Fruit fly (Drosophila melanogaster): ENCODE measurements around the gene CG31248.

Gene CG31248

dm6 chr3R:7081972-7082371 lies 47.1 kb upstream of the CG31248 start, which contains the start of gene Dpck (continued):
- TF ChIP-seq CG8319 (GFP tag; optimal IDR thresholded peaks at IDR 0.05) (no peak), CG34406 (GFP tag; optimal IDR thresholded peaks at IDR 0.05) (peak; percentile 14), Lpt (GFP tag; optimal IDR thresholded peaks at IDR 0.05) (no peak), CG6854 (GFP tag; optimal IDR thresholded peaks at IDR 0.05) (no peak), CG6792 (GFP tag; optimal IDR thresholded peaks at IDR 0.05) (peak; percentile 27), CG32006 (GFP tag; optimal IDR thresholded peaks at IDR 0.05) (peak; percentile 25), ss (GFP tag; optimal IDR thresholded peaks at IDR 0.05) (peak; percentile 29 to 50), fd85E (GFP tag; optimal IDR thresholded peaks at IDR 0.05) (no peak), CG6808 (GFP tag; optimal IDR thresholded peaks at IDR 0.05) (peak; percentile 33), eg (GFP tag; IDR thresholded peaks at IDR 0.05) (peak; percentile 63), spab (GFP tag; optimal IDR thresholded peaks at IDR 0.05) (peak; percentile 33), esn (GFP tag; optimal IDR thresholded peaks at IDR 0.05) (peak; percentile 41), Gug (GFP tag; IDR thresholded peaks at IDR 0.05) (no peak), dac (GFP tag; optimal IDR thresholded peaks at IDR 0.05) (no peak), Blimp-1 (GFP tag; optimal IDR thresholded peaks at IDR 0.05) (no peak), CG11294 (GFP tag; IDR thresholded peaks at IDR 0.05) (no peak), CG3919 (GFP tag; optimal IDR thresholded peaks at IDR 0.05) (peak; percentile 51), CG15336 (GFP tag; IDR thresholded peaks at IDR 0.05) (peak; percentile 35; the same call in 1 of the 2 replicates), CG7368 (GFP tag; optimal IDR thresholded peaks at IDR 0.05) (no peak), CG11762 (GFP tag; optimal IDR thresholded peaks at IDR 0.05; ENCODE audit: insufficient read depth) (no peak), CG11902 (GFP tag; optimal IDR thresholded peaks at IDR 0.05) (peak; percentile 3), Sox15 (GFP tag; optimal IDR thresholded peaks at IDR 0.05) (no peak), dsx (GFP tag; optimal IDR thresholded peaks at IDR 0.05; ENCODE audit: poor library complexity, severe bottlenecking) (peak; percentile 40), CG31627 (GFP tag; optimal IDR thresholded peaks at IDR 0.05) (peak; percentile 45), acj6 (GFP tag; optimal IDR thresholded peaks at IDR 0.05) (peak; percentile 47)

- TF ChIP-seq Gug (GFP tag; IDR thresholded peaks at IDR 0.05) (no peak), svp (GFP tag) (peak; percentile 88), CG6808 (GFP tag; optimal IDR thresholded peaks at IDR 0.05) (no peak), fkh (GFP tag; optimal IDR thresholded peaks at IDR 0.05) (no peak)
Measured at dm6 chr3R:7083750-7084149, 45.4 kb upstream of the CG31248 start.

dm6 chr3R:7085455-7085854 lies 43.7 kb upstream of the CG31248 start:
- TF ChIP-seq CG16779 (tag; optimal IDR thresholded peaks at IDR 0.05) (no peak), Gug (GFP tag; IDR thresholded peaks at IDR 0.05) (no peak), Sox14 (GFP tag; optimal IDR thresholded peaks at IDR 0.05) (peak; percentile 21)

- TF ChIP-seq svp (GFP tag) (peak; percentile 42), CG11294 (GFP tag; IDR thresholded peaks at IDR 0.05) (no peak), ss (GFP tag; optimal IDR thresholded peaks at IDR 0.05) (no peak), Eip78C (GFP tag) (no peak)
Measured at dm6 chr3R:7085983-7086376, 43.1 kb upstream of the CG31248 start, which contains the start of gene Tailor. Gene Tailor (minus strand): TSS chr3R:7086083.

dm6 chr3R:7086377-7087200 lies 42.5 kb upstream of the CG31248 start, which contains the start of gene alphaTub84B:
Gene alphaTub84B (plus strand): TSS chr3R:7086599.
- TF ChIP-seq cyc (GFP tag; optimal IDR thresholded peaks at IDR 0.05) (no peak), eg (GFP tag; IDR thresholded peaks at IDR 0.05) (peak; percentile 72; the same call in 2 of the 3 replicates), Sox102F (GFP tag; optimal IDR thresholded peaks at IDR 0.05) (peak; percentile 76), CG10669 (GFP tag; optimal IDR thresholded peaks at IDR 0.05) (peak; percentile 38), CG4318 (GFP tag; optimal IDR thresholded peaks at IDR 0.05) (no peak), CG8319 (GFP tag; optimal IDR thresholded peaks at IDR 0.05) (peak; percentile 19), topi (GFP tag; optimal IDR thresholded peaks at IDR 0.05) (peak; percentile 62), Eip75B (GFP tag; optimal IDR thresholded peaks at IDR 0.05) (peak; percentile 71), CG9139 (GFP tag; optimal IDR thresholded peaks at IDR 0.05) (peak; percentile 56), vri (GFP tag; optimal IDR thresholded peaks at IDR 0.05) (peak; percentile 87), spab (GFP tag; optimal IDR thresholded peaks at IDR 0.05) (peak; percentile 38), Gug (GFP tag; IDR thresholded peaks at IDR 0.05) (no peak), CG16779 (tag; optimal IDR thresholded peaks at IDR 0.05) (peak; percentile 24), Eip93F (GFP tag; optimal IDR thresholded peaks at IDR 0.05) (no peak), CG11762 (GFP tag; optimal IDR thresholded peaks at IDR 0.05; ENCODE audit: insufficient read depth) (no peak), acj6 (GFP tag; optimal IDR thresholded peaks at IDR 0.05) (no peak), Smox (GFP tag; optimal IDR thresholded peaks at IDR 0.05) (peak; percentile 14), dac (GFP tag; optimal IDR thresholded peaks at IDR 0.05) (no peak), CG8632 (GFP tag; optimal IDR thresholded peaks at IDR 0.05) (no peak), Eip78C (GFP tag) (peak; percentile 78)

All from whole organism, prepupa.